Worm (Caenorhabditis elegans) whole organism, midembryonic: Measurements from ENCODE around the gene F32D1.3.

Source experiments
- T22C8.4 ChIP-seq: fragments of 200-800 bp; sonication (Bioruptor generic); IDR thresholded peaks from 2 replicates; pipeline ENCODE4 v1.3.6; 2022; ENCODE audit warnings: missing genetic modification characterization, missing compliant biosample characterization
- cog-1 ChIP-seq: sonication (generic microtip); optimal IDR thresholded peaks from 2 replicates; lab custom pipeline; 2016; ENCODE audit warnings: missing genetic modification characterization, missing compliant biosample characterization
- flt-1 ChIP-seq: fragments of 200-800 bp; sonication (Bioruptor generic); IDR thresholded peaks from 2 replicates; pipeline ENCODE4 v1.3.6; 2022; ENCODE audit warnings: missing genetic modification characterization, missing compliant biosample characterization
- klf-2 ChIP-seq: fragments of 200-800 bp; sonication (Bioruptor generic); conservative IDR thresholded peaks from 2 replicates; pipeline ENCODE4 v1.3.6; 2022; ENCODE audit warnings: missing genetic modification reagents, missing genetic modification characterization, missing compliant biosample characterization
- med-1 ChIP-seq: sonication (generic microtip); optimal IDR thresholded peaks from 2 replicates; lab custom pipeline; 2017; ENCODE audit warnings: missing genetic modification characterization, mild to moderate bottlenecking, missing compliant biosample characterization, antibody characterized with exemption, missing genetic modification reagents; ENCODE audit not compliant: insufficient read depth
- ref-1 ChIP-seq: fragments of 200-800 bp; sonication (Bioruptor generic); conservative IDR thresholded peaks from 2 replicates; pipeline ENCODE4 v1.3.6; 2022; ENCODE audit warnings: missing genetic modification reagents, missing genetic modification characterization, missing compliant biosample characterization
- tab-1 ChIP-seq: fragments of 200-800 bp; sonication (Bioruptor generic); IDR thresholded peaks from 2 replicates; pipeline ENCODE4 v1.3.6; 2022; ENCODE audit warnings: missing genetic modification characterization, missing compliant biosample characterization
- ztf-23 ChIP-seq: fragments of 200-800 bp; sonication (Bioruptor generic); IDR thresholded peaks from 2 replicates; pipeline ENCODE4 v1.3.6; 2022; ENCODE audit warnings: missing genetic modification reagents, missing genetic modification characterization, missing compliant biosample characterization
- ztf-29 ChIP-seq: fragments of 200-800 bp; sonication (Bioruptor generic); IDR thresholded peaks from 2 replicates; pipeline ENCODE4 v1.3.6; 2022; ENCODE audit warnings: missing genetic modification reagents, missing genetic modification characterization, missing compliant biosample characterization

Gene F32D1.3

ce11 chrV:4386173-4386572 lies 24.8 kb upstream of the F32D1.3 start, which contains the start of gene F13A2.10:
Gene F13A2.10, minus strand, starts transcription at chrV:4386273.
- no peak for TF ChIP-seq tab-1 (GFP tag; lab: Robert Waterston, UW)
- no peak for TF ChIP-seq T22C8.4 (GFP tag; lab: Robert Waterston, UW)
- TF ChIP-seq klf-2 (GFP tag; lab: Robert Waterston, UW), result no peak
- TF ChIP-seq flt-1, result no peak

ce11 chrV:4384482-4384881 lies 23.1 kb upstream of the F32D1.3 start, which contains the start of gene F13A2.2:
Gene F13A2.2, minus strand, starts transcription at chrV:4384582.
- TF ChIP-seq ref-1 (GFP tag; lab: Robert Waterston, UW), result no peak
- TF ChIP-seq ztf-29 (GFP tag; lab: Robert Waterston, UW), result no peak
- no peak for TF ChIP-seq T22C8.4 (GFP tag; lab: Robert Waterston, UW)
- no peak for TF ChIP-seq flt-1
- TF ChIP-seq cog-1, result no peak

- TF ChIP-seq ztf-23 (GFP tag; lab: Robert Waterston, UW) (no peak), ztf-29 (GFP tag; lab: Robert Waterston, UW) (no peak), ref-1 (GFP tag; lab: Robert Waterston, UW) (no peak), cog-1 (no peak), med-1 (no peak), T22C8.4 (GFP tag; lab: Robert Waterston, UW) (no peak), klf-2 (GFP tag; lab: Robert Waterston, UW) (no peak), flt-1 (no peak), tab-1 (GFP tag; lab: Robert Waterston, UW) (no peak)
These were observed 20.9 kb upstream of the F32D1.3 start, which contains the start of gene F13A2.1 for ce11 chrV:4382298-4382697. Gene F13A2.1, minus strand, starts transcription at chrV:4382398.

ce11 chrV:4377622-4378021 lies 16.3 kb upstream of the F32D1.3 start, which contains the start of gene F32D1.8:
Gene F32D1.8, minus strand, starts transcription at chrV:4377722.
- 0 out of 2 replicates have a peak, but pooled peaks have one; percentile 17 for TF ChIP-seq ztf-23 (GFP tag; lab: Robert Waterston, UW)
- TF ChIP-seq med-1, result no peak

- TF ChIP-seq cog-1 (no peak), flt-1 (no peak), med-1 (no peak), T22C8.4 (GFP tag; lab: Robert Waterston, UW) (no peak), klf-2 (GFP tag; lab: Robert Waterston, UW) (no peak), ref-1 (GFP tag; lab: Robert Waterston, UW) (no peak), ztf-23 (GFP tag; lab: Robert Waterston, UW) (no peak), tab-1 (GFP tag; lab: Robert Waterston, UW) (no peak), ztf-29 (GFP tag; lab: Robert Waterston, UW) (no peak)
These were observed 14.6 kb upstream of the F32D1.3 start, which contains the start of gene F32D1.7 for ce11 chrV:4375807-4376564. Gene F32D1.7, minus strand, starts transcription at chrV:4376173.

- TF ChIP-seq ref-1 (GFP tag; lab: Robert Waterston, UW), result no peak
- no peak for TF ChIP-seq ztf-23 (GFP tag; lab: Robert Waterston, UW)
- no peak for TF ChIP-seq flt-1
- no peak for TF ChIP-seq ztf-29 (GFP tag; lab: Robert Waterston, UW)
- TF ChIP-seq klf-2 (GFP tag; lab: Robert Waterston, UW), result no peak
- no peak for TF ChIP-seq cog-1
- TF ChIP-seq tab-1 (GFP tag; lab: Robert Waterston, UW), result no peak
- TF ChIP-seq med-1, result no peak
- TF ChIP-seq T22C8.4 (GFP tag; lab: Robert Waterston, UW), result no peak
These were observed 13.3 kb upstream of the F32D1.3 start, which contains the start of gene neg-1 for ce11 chrV:4374625-4375024. Gene neg-1, minus strand, starts transcription at chrV:4374874.

ce11 chrV:4373656-4374055 lies 12.3 kb upstream of the F32D1.3 start:
- no peak for TF ChIP-seq klf-2 (GFP tag; lab: Robert Waterston, UW)
- no peak for TF ChIP-seq cog-1
- no peak for TF ChIP-seq flt-1
- TF ChIP-seq ztf-29 (GFP tag; lab: Robert Waterston, UW), result no peak
- TF ChIP-seq ztf-23 (GFP tag; lab: Robert Waterston, UW), result no peak
- TF ChIP-seq tab-1 (GFP tag; lab: Robert Waterston, UW), result no peak
- no peak for TF ChIP-seq T22C8.4 (GFP tag; lab: Robert Waterston, UW)

ce11 chrV:4372986-4373385 lies 11.6 kb upstream of the F32D1.3 start:
- TF ChIP-seq ref-1 (GFP tag; lab: Robert Waterston, UW), result no peak
- no peak for TF ChIP-seq tab-1 (GFP tag; lab: Robert Waterston, UW)

- no peak for TF ChIP-seq cog-1
- no peak for TF ChIP-seq flt-1
- no peak for TF ChIP-seq med-1
- TF ChIP-seq ref-1 (GFP tag; lab: Robert Waterston, UW), result no peak
- TF ChIP-seq ztf-29 (GFP tag; lab: Robert Waterston, UW), result no peak
- no peak for TF ChIP-seq T22C8.4 (GFP tag; lab: Robert Waterston, UW)
- TF ChIP-seq tab-1 (GFP tag; lab: Robert Waterston, UW), result no peak
- no peak for TF ChIP-seq ztf-23 (GFP tag; lab: Robert Waterston, UW)
- TF ChIP-seq klf-2 (GFP tag; lab: Robert Waterston, UW), result no peak
These were observed 10.1 kb upstream of the F32D1.3 start, which contains the start of the genes gmpr-1 and fipp-1 for ce11 chrV:4371309-4371933. Gene gmpr-1, minus strand, starts transcription at chrV:4371383. Gene fipp-1, plus strand, starts transcription at chrV:4371807.

- no peak for TF ChIP-seq ztf-23 (GFP tag; lab: Robert Waterston, UW)
- no peak for TF ChIP-seq ztf-29 (GFP tag; lab: Robert Waterston, UW)
- no peak for TF ChIP-seq cog-1
- no peak for TF ChIP-seq flt-1
- no peak for TF ChIP-seq klf-2 (GFP tag; lab: Robert Waterston, UW)
- no peak for TF ChIP-seq med-1
- TF ChIP-seq ref-1 (GFP tag; lab: Robert Waterston, UW), result no peak
- TF ChIP-seq tab-1 (GFP tag; lab: Robert Waterston, UW), result no peak
- no peak for TF ChIP-seq T22C8.4 (GFP tag; lab: Robert Waterston, UW)
These were observed 9.1 kb upstream of the F32D1.3 start for ce11 chrV:4370515-4370914.
